Worm (Caenorhabditis elegans): ENCODE measurements around the gene F26F12.3.

F26F12.3 gene

ce11 chrV:5852084-5852483 is 6.6 kb upstream of the F26F12.3 start (continued):
- no peak for TF ChIP-seq mes-2 (tag; optimal IDR thresholded peaks at IDR 0.05; ENCODE audit: poor library complexity, severe bottlenecking)

DNA sequence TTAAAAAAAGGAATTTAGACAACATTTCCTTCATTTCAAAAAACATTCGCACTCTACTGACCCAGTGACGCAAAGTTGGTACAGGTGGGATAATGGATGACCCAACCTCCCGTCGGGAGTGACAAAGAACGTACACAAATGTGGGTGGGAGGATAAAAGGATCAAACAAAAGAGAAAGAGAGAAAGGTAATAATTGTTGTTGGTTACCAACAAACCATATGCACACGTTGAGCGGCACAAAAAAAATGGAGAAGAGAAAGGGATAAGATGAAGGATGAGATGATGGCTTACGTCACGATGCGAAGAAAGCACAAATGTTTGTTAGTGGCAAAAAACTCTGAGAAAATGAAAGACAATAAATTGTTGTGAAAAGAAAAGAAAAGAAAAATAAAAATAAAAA is 6.1 kb upstream of the F26F12.3 start:
- TF ChIP-seq fos-1 (tag; optimal IDR thresholded peaks at IDR 0.05) (no peak), lin-29 (GFP tag; IDR thresholded peaks at IDR 0.05) (no peak), lsy-2 (tag; optimal IDR thresholded peaks at IDR 0.05) (no peak), nhr-11 (tag; optimal IDR thresholded peaks at IDR 0.05) (peak; percentile 38), Y75B8A.6 (GFP tag; IDR thresholded peaks at IDR 0.05) (no peak), egl-43 (GFP tag; IDR thresholded peaks at IDR 0.05) (no peak), fkh-10 (GFP tag; optimal IDR thresholded peaks at IDR 0.05) (no peak), lin-1 (GFP tag; IDR thresholded peaks at IDR 0.05) (no peak), ztf-11 (tag; optimal IDR thresholded peaks at IDR 0.05) (no peak), ceh-44 (GFP tag; IDR thresholded peaks at IDR 0.05) (no peak), nhr-48 (tag; optimal IDR thresholded peaks at IDR 0.05) (no peak), lin-39 (tag; optimal IDR thresholded peaks at IDR 0.05) (no peak), nhr-28 (tag; optimal IDR thresholded peaks at IDR 0.05) (peak; percentile 12), daf-16 (GFP tag; optimal IDR thresholded peaks at IDR 0.05) (peak in 1 of 2 experiments; percentile 67), daf-16 (tag; optimal IDR thresholded peaks at IDR 0.05) (no peak), daf-8 (GFP tag; IDR thresholded peaks at IDR 0.05) (no peak), F49E8.2 (tag; optimal IDR thresholded peaks at IDR 0.05; ENCODE audit: borderline replicate concordance) (no peak), Y48G9A.11 (GFP tag; IDR thresholded peaks at IDR 0.05) (no peak), Y105C5A.15 (GFP tag; IDR thresholded peaks at IDR 0.05) (no peak), ceh-20 (GFP tag; IDR thresholded peaks at IDR 0.05) (no peak), T20F7.1 (GFP tag; optimal IDR thresholded peaks at IDR 0.05) (no peak), T26A8.4 (GFP tag; IDR thresholded peaks at IDR 0.05) (no peak), ceh-62 (tag; optimal IDR thresholded peaks at IDR 0.05) (no peak), ZK337.2 (GFP tag; IDR thresholded peaks at IDR 0.05) (no peak), hlh-11 (tag; optimal IDR thresholded peaks at IDR 0.05) (peak; percentile 29), nhr-10 (tag; optimal IDR thresholded peaks at IDR 0.05) (no peak), lin-38 (GFP tag; IDR thresholded peaks at IDR 0.05) (no peak), nhr-76 (tag; optimal IDR thresholded peaks at IDR 0.05) (no peak), rbr-2 (tag; optimal IDR thresholded peaks at IDR 0.05) (peak; percentile 15), daf-19 (GFP tag; conservative IDR thresholded peaks at IDR 0.05) (no peak)

- TF ChIP-seq aha-1 (tag) (peak; percentile 74), rbr-2 (tag; optimal IDR thresholded peaks at IDR 0.05) (no peak)
Observed at ce11 chrV:5850671-5851070, 5.2 kb upstream of the F26F12.3 start.

ce11 chrV:5848015-5848609 is 2.6 kb upstream of the F26F12.3 start:
- TF ChIP-seq dmd-6 (GFP tag; IDR thresholded peaks at IDR 0.05) (peak; percentile 30), Y105C5A.15 (GFP tag; IDR thresholded peaks at IDR 0.05) (no peak), mdt-29 (GFP tag; IDR thresholded peaks at IDR 0.05) (no peak), snpc-4 (tag; optimal IDR thresholded peaks at IDR 0.05) (no peak), unc-39 (tag; optimal IDR thresholded peaks at IDR 0.05) (no peak), hmg-1.1 (GFP tag; IDR thresholded peaks at IDR 0.05) (0 out of 2 replicates have a peak, but pooled peaks have one; percentile 12), fkh-10 (GFP tag; optimal IDR thresholded peaks at IDR 0.05) (peak; percentile 60), zfp-3 (GFP tag; conservative IDR thresholded peaks at IDR 0.05) (no peak), tag-97 (GFP tag; IDR thresholded peaks at IDR 0.05) (no peak), skn-1 (tag; optimal IDR thresholded peaks at IDR 0.05) (no peak), nhr-6 (tag; optimal IDR thresholded peaks at IDR 0.05) (no peak), zip-11 (GFP tag; IDR thresholded peaks at IDR 0.05) (no peak), dmd-9 (GFP tag; IDR thresholded peaks at IDR 0.05) (no peak), lin-29 (GFP tag; IDR thresholded peaks at IDR 0.05) (no peak), hlh-11 (tag; optimal IDR thresholded peaks at IDR 0.05) (peak; percentile 43), hlh-30 (tag; optimal IDR thresholded peaks at IDR 0.05; ENCODE audit: insufficient read depth) (peak; percentile 59), dpl-1 (GFP tag; optimal IDR thresholded peaks at IDR 0.05) (no peak), tra-1 (GFP tag; IDR thresholded peaks at IDR 0.05) (no peak)

All from whole organism, L4 larva.